Worm (Caenorhabditis elegans) whole organism, L4 larva: ENCODE results near the gene klo-1.

Experiments used
- F44E2.7 ChIP-seq: fragments of 200-800 bp; sonication (Bioruptor generic); IDR thresholded peaks from 2 replicates; pipeline ENCODE4 v2.1.2; 2022; ENCODE audit warnings: missing genetic modification characterization, missing compliant biosample characterization
- T20F7.1 ChIP-seq: fragments of 200-800 bp; sonication (Bioruptor generic); optimal IDR thresholded peaks from 2 replicates; lab custom pipeline; 2018; ENCODE audit warnings: mild to moderate bottlenecking, missing genetic modification characterization, missing compliant biosample characterization
- T26A8.4 ChIP-seq: fragments of 200-800 bp; sonication (Bioruptor generic); IDR thresholded peaks from 2 replicates; pipeline ENCODE4 v1.3.6; 2022; ENCODE audit warnings: missing genetic modification characterization, missing compliant biosample characterization
- ZK546.5 ChIP-seq, 2 experiments: sonication (generic microtip); optimal IDR thresholded peaks; 2 replicates each; lab custom pipeline; 2017; ENCODE audit warnings: missing biosample characterization in 2 of 2, missing genetic modification characterization in 2 of 2
- egl-27 ChIP-seq: sonication (generic microtip); optimal IDR thresholded peaks from 3 replicates; lab custom pipeline; 2017; ENCODE audit warnings: missing biosample characterization, missing genetic modification reagents, missing genetic modification characterization
- hif-1 ChIP-seq, 2 experiments: sonication (generic microtip); optimal IDR thresholded peaks; 2 replicates each; lab custom pipeline; 2016 to 2017; ENCODE audit warnings: missing compliant biosample characterization in 2 of 2, missing genetic modification characterization in 2 of 2, missing genetic modification reagents in 2 of 2, missing genotype in 2 of 2, mild to moderate bottlenecking in 1 of 2
- nhr-25 ChIP-seq: sonication (generic microtip); optimal IDR thresholded peaks from 2 replicates; lab custom pipeline; 2017; ENCODE audit warnings: missing genetic modification characterization, mild to moderate bottlenecking, missing compliant biosample characterization, antibody characterized with exemption, moderate library complexity, borderline replicate concordance; ENCODE audit not compliant: insufficient read depth
- zag-1 ChIP-seq: fragments of 150-350 bp; optimal IDR thresholded peaks from 2 replicates; lab custom pipeline; 2014; ENCODE audit warnings: missing biosample characterization, missing genetic modification characterization

DNA sequence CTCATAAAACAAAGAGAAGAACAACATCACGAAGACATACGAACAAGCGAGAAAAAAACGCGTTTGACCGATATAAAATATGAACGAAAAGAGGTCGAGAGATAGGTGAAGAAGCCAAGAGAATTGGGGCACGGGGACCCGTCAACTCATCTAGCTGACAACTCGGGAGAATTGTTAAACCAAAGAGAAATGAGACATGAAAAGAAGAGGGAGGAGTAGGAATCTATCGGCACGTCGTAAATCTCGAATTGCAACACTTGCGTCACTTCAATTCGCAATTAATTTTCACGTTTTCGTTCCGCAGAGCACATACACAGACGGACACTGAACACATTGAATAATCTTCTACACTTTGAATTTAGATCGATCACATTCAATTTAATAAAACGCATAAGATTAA is 24.5 kb downstream of the klo-1 start:
- TF ChIP-seq T20F7.1 (GFP tag; lab: Kevin White, UChicago) (no peak), egl-27 (tag; lab: Kevin White, UChicago) (no peak), F44E2.7 (GFP tag; lab: Robert Waterston, UW) (no peak), T26A8.4 (GFP tag; lab: Robert Waterston, UW) (no peak), nhr-25 (tag; lab: Kevin White, UChicago) (no peak), zag-1 (tag; lab: Kevin White, UChicago) (no peak), ZK546.5 (tag; optimal IDR thresholded peaks at IDR 0.05; lab: Kevin White, UChicago) (no peak), hif-1 (tag; optimal IDR thresholded peaks at IDR 0.05; lab: Kevin White, UChicago) (no peak)
